Worm (Caenorhabditis elegans) whole organism, L1 larva: ENCODE results near the gene ZK470.14.
A peak's percentile ranks its signal among the peaks of the same experiment; 100 is the strongest.
"Not testable (repeated sequence)": the region's sequence is repeated elsewhere in the genome, so short reads cannot be mapped to it uniquely, and the experiment has no call there.

ENCODE experiments used
- C04F5.9 ChIP-seq: sonication (generic microtip); optimal IDR thresholded peaks from 2 replicates; lab custom pipeline; 2016; ENCODE audit warnings: missing genetic modification characterization, missing compliant biosample characterization
- C16A3.4 ChIP-seq: fragments of 150-350 bp; optimal IDR thresholded peaks from 2 replicates; lab custom pipeline; 2014; ENCODE audit warnings: missing biosample characterization, missing genetic modification characterization
- F16B12.6 ChIP-seq: fragments of 150-350 bp; optimal IDR thresholded peaks from 2 replicates; lab custom pipeline; 2014; ENCODE audit warnings: missing biosample characterization, missing genetic modification characterization
- Y116A8C.19 ChIP-seq: sonication (generic microtip); optimal IDR thresholded peaks from 2 replicates; lab custom pipeline; 2016; ENCODE audit warnings: missing compliant biosample characterization, missing genetic modification characterization, borderline replicate concordance
- aly-2 ChIP-seq: fragments of 150-350 bp; optimal IDR thresholded peaks from 2 replicates; lab custom pipeline; 2014; ENCODE audit warnings: missing biosample characterization, missing genetic modification characterization
- blmp-1 ChIP-seq: fragments of 150-350 bp; optimal IDR thresholded peaks from 2 replicates; lab custom pipeline; 2014; ENCODE audit warnings: missing biosample characterization, missing genetic modification characterization
- ceh-8 ChIP-seq: fragments of 200-800 bp; sonication (Bioruptor generic); optimal IDR thresholded peaks from 2 replicates; lab custom pipeline; 2018; ENCODE audit warnings: mild to moderate bottlenecking, missing genetic modification characterization, moderate library complexity, missing compliant biosample characterization
- ceh-88 ChIP-seq: fragments of 200-800 bp; sonication (Bioruptor generic); IDR thresholded peaks from 2 replicates; pipeline ENCODE4 v1.3.6; 2022; ENCODE audit warnings: missing genetic modification characterization, missing compliant biosample characterization
- dsc-1 ChIP-seq: sonication (generic microtip); optimal IDR thresholded peaks from 2 replicates; lab custom pipeline; 2016; ENCODE audit warnings: mild to moderate bottlenecking, missing genetic modification characterization, missing compliant biosample characterization
- efl-1 ChIP-seq, 4 experiments: fragments of 150-350 bp; optimal IDR thresholded peaks in 3 of 4; peaks in 1 of 4; 1 replicate in 1 of 4; 2 replicates in 3 of 4; lab custom pipeline; 2014; ENCODE audit warnings: missing biosample characterization in 2 of 4, missing genetic modification characterization in 2 of 4, missing genetic modification reagents in 2 of 4
- egl-13 ChIP-seq: sonication (generic microtip); optimal IDR thresholded peaks from 2 replicates; lab custom pipeline; 2016; ENCODE audit warnings: missing genotype, missing genetic modification reagents, missing genetic modification characterization, missing compliant biosample characterization
- elt-3 ChIP-seq, 6 experiments: fragments of 150-350 bp in 1 of 6; sonication (generic microtip); optimal IDR thresholded peaks; 2 replicates each; lab custom pipeline; 2017 to 2018; ENCODE audit warnings: missing biosample characterization in 6 of 6, missing genetic modification characterization in 6 of 6, inconsistent platforms in 1 of 6
- fkh-10 ChIP-seq: sonication (generic microtip); optimal IDR thresholded peaks from 2 replicates; lab custom pipeline; 2017; ENCODE audit warnings: missing biosample characterization, missing genetic modification reagents, missing genetic modification characterization
- grh-1 ChIP-seq: fragments of 200-800 bp; sonication (Bioruptor generic); IDR thresholded peaks from 2 replicates; pipeline ENCODE4 v1.3.6; 2022; ENCODE audit warnings: missing genetic modification reagents, missing genetic modification characterization, missing compliant biosample characterization
- hpl-2 ChIP-seq: fragments of 150-350 bp; optimal IDR thresholded peaks from 2 replicates; lab custom pipeline; 2014; ENCODE audit warnings: missing biosample characterization, missing genetic modification reagents, missing genetic modification characterization
- irx-1 ChIP-seq: sonication (generic microtip); optimal IDR thresholded peaks from 2 replicates; lab custom pipeline; 2016; ENCODE audit warnings: missing genetic modification characterization, missing compliant biosample characterization
- jun-1 ChIP-seq: fragments of 150-350 bp; optimal IDR thresholded peaks from 2 replicates; lab custom pipeline; 2014; ENCODE audit warnings: missing biosample characterization, missing genetic modification reagents, missing genetic modification characterization
- lin-13 ChIP-seq: fragments of 150-350 bp; optimal IDR thresholded peaks from 2 replicates; lab custom pipeline; 2014; ENCODE audit warnings: missing biosample characterization, missing genetic modification reagents, missing genetic modification characterization
- lin-14 ChIP-seq: fragments of 200-800 bp; sonication (Bioruptor generic); optimal IDR thresholded peaks from 2 replicates; lab custom pipeline; 2018; ENCODE audit warnings: mild to moderate bottlenecking, missing genetic modification characterization, moderate library complexity, missing compliant biosample characterization
- lir-3 ChIP-seq: sonication (generic microtip); optimal IDR thresholded peaks from 2 replicates; lab custom pipeline; 2016; ENCODE audit warnings: mild to moderate bottlenecking, missing genetic modification characterization, moderate library complexity, missing compliant biosample characterization; ENCODE audit not compliant: poor library complexity
- mdl-1 ChIP-seq, 2 experiments: fragments of 150-350 bp; optimal IDR thresholded peaks; 2 replicates each; lab custom pipeline; 2014 to 2017; ENCODE audit warnings: missing biosample characterization in 2 of 2, missing genetic modification characterization in 2 of 2, inconsistent platforms in 1 of 2
- nhr-20 ChIP-seq: sonication (generic microtip); optimal IDR thresholded peaks from 2 replicates; lab custom pipeline; 2016; ENCODE audit warnings: mild to moderate bottlenecking, missing genetic modification characterization, missing compliant biosample characterization
- nhr-28 ChIP-seq: fragments of 150-350 bp; optimal IDR thresholded peaks from 2 replicates; lab custom pipeline; 2014; ENCODE audit warnings: missing biosample characterization, missing genetic modification characterization
- nhr-47 ChIP-seq: sonication (generic microtip); optimal IDR thresholded peaks from 2 replicates; lab custom pipeline; 2016; ENCODE audit warnings: mild to moderate bottlenecking, missing genetic modification characterization, moderate library complexity, missing compliant biosample characterization
- nhr-71 ChIP-seq: sonication (generic microtip); optimal IDR thresholded peaks from 2 replicates; lab custom pipeline; 2016; ENCODE audit warnings: mild to moderate bottlenecking, missing genetic modification characterization, moderate library complexity, missing compliant biosample characterization
- nhr-77 ChIP-seq: fragments of 150-350 bp; optimal IDR thresholded peaks from 2 replicates; lab custom pipeline; 2014; ENCODE audit warnings: missing biosample characterization, missing genetic modification characterization
- nhr-85 ChIP-seq: sonication (generic microtip); peaks from one replicate; lab custom pipeline; 2016; ENCODE audit warnings: missing genetic modification characterization, inconsistent platforms, missing compliant biosample characterization
- nhr-90 ChIP-seq: sonication (generic microtip); optimal IDR thresholded peaks from 2 replicates; lab custom pipeline; 2016; ENCODE audit warnings: mild to moderate bottlenecking, missing genetic modification characterization, missing compliant biosample characterization; ENCODE audit not compliant: poor library complexity
- pqm-1 ChIP-seq: sonication (generic microtip); optimal IDR thresholded peaks from 3 replicates; lab custom pipeline; 2017; ENCODE audit warnings: missing biosample characterization, missing genetic modification characterization
- snu-23 ChIP-seq: sonication (generic microtip); optimal IDR thresholded peaks from 2 replicates; lab custom pipeline; 2016; ENCODE audit warnings: missing genetic modification characterization, missing compliant biosample characterization
- sptf-1 ChIP-seq: fragments of 150-350 bp; optimal IDR thresholded peaks from 2 replicates; lab custom pipeline; 2014; ENCODE audit warnings: missing biosample characterization, missing genetic modification characterization
- sup-37 ChIP-seq: fragments of 200-800 bp; sonication (Bioruptor generic); optimal IDR thresholded peaks from 2 replicates; lab custom pipeline; 2018; ENCODE audit warnings: mild to moderate bottlenecking, missing genetic modification characterization, missing compliant biosample characterization
- tlp-1 ChIP-seq: fragments of 150-350 bp; optimal IDR thresholded peaks from 2 replicates; lab custom pipeline; 2014; ENCODE audit warnings: missing biosample characterization, missing genetic modification characterization
- unc-130 ChIP-seq: fragments of 150-350 bp; optimal IDR thresholded peaks from 2 replicates; lab custom pipeline; 2017; ENCODE audit warnings: missing biosample characterization, missing genetic modification characterization, inconsistent platforms
- unc-86 ChIP-seq: sonication (generic microtip); optimal IDR thresholded peaks from 2 replicates; lab custom pipeline; 2016; ENCODE audit warnings: missing genetic modification characterization, missing compliant biosample characterization
- xbp-1 ChIP-seq: sonication (generic microtip); optimal IDR thresholded peaks from 2 replicates; lab custom pipeline; 2016; ENCODE audit warnings: missing genetic modification characterization, missing compliant biosample characterization
- zip-4 ChIP-seq: fragments of 200-800 bp; sonication (Bioruptor generic); optimal IDR thresholded peaks from 2 replicates; lab custom pipeline; 2018; ENCODE audit warnings: mild to moderate bottlenecking, missing genetic modification characterization, moderate library complexity, missing compliant biosample characterization

Gene ZK470.14

DNA sequence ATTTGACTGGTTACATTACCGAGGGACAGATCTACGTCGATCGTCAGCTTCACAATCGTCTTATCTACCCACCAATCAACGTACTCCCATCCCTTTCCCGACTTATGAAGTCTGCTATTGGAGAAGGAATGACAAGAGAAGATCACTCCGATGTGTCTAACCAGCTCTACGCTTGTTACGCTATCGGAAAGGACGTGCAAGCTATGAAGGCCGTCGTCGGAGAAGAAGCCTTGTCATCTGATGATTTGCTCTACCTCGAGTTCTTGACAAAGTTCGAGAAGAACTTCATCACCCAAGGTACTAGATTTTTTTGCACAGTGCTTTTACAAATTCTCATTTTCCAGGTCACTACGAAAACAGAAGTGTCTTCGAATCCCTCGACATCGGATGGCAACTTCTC lies 25.0 kb downstream of the ZK470.14 start:
- TF ChIP-seq dsc-1 (tag; lab: Kevin White, UChicago) (no peak), jun-1 (tag; lab: Kevin White, UChicago) (no peak), sptf-1 (tag; lab: Kevin White, UChicago) (no peak), nhr-77 (tag; lab: Kevin White, UChicago) (no peak), blmp-1 (tag; lab: Kevin White, UChicago) (no peak), nhr-85 (tag; lab: Kevin White, UChicago) (peak; percentile 16)

DNA sequence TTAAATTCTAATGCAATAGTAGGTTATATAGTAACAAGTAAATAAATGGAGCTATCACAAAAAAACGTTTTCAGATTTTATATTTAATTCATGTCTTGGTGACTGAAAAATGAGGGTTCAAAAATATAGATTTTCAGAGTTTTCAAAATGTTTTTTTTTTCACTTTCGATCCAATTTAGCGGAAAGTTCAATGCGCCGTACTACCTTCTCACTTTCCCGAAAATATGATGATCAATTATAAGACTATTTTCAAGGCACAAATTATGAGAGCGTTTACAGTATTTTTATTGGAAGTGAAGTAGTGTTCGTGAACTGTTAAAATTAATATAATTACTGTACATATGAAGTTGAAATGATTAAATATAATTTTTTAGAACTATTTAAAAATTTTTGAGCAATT lies 25.8 kb downstream of the ZK470.14 start:
- TF ChIP-seq aly-2 (tag; lab: Kevin White, UChicago) (peak; percentile 83), egl-13 (tag; lab: Kevin White, UChicago) (no peak), ceh-88 (peak; percentile 14; the same call in 1 of the 2 replicates), hpl-2 (GFP tag; lab: Kevin White, UChicago) (no peak), fkh-10 (GFP tag; lab: Kevin White, UChicago) (no peak), snu-23 (GFP tag; lab: Kevin White, UChicago) (peak; percentile 5), lin-13 (GFP tag; lab: Kevin White, UChicago) (peak; percentile 2), nhr-90 (tag; lab: Kevin White, UChicago) (peak; percentile 23), nhr-71 (tag; lab: Kevin White, UChicago) (peak; percentile 10), nhr-28 (tag; lab: Kevin White, UChicago) (no peak)

ce11 chrX:4196431-4196830 lies 29.2 kb downstream of the ZK470.14 start, which contains the start of gene F20B6.4:
Gene F20B6.4, minus strand, starts transcription at chrX:4196531.
- TF ChIP-seq nhr-90 (tag; lab: Kevin White, UChicago) (no peak), lin-14 (GFP tag; lab: Kevin White, UChicago) (peak; percentile 42)

DNA sequence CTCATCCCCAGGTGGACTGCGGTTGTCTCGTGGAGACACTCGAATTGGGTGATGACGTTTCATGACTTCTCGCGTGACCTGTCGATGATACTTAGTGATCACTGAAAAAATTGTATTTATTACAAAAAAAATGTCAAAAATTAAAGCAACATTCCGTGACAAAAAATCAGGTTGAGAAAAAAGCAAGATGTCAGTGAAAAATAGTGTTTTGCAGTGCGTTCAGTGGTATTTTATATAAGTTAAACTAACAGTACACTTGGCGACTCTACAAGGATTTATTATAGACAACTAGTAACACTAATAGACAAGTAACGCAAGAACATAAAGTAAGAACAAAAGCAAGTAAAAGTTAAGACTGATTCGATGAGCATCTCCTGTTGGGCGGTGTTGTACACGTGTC lies 32.6 kb downstream of the ZK470.14 start, which contains the start of gene F20B6.5:
Gene F20B6.5, minus strand, starts transcription at position 101 of the 400 bp plus-strand sequence.
- not testable (repeated sequence) for TF ChIP-seq tlp-1 (tag; lab: Kevin White, UChicago); elt-3 (tag; optimal IDR thresholded peaks at IDR 0.05; lab: Kevin White, UChicago); pqm-1 (tag; lab: Kevin White, UChicago)

DNA sequence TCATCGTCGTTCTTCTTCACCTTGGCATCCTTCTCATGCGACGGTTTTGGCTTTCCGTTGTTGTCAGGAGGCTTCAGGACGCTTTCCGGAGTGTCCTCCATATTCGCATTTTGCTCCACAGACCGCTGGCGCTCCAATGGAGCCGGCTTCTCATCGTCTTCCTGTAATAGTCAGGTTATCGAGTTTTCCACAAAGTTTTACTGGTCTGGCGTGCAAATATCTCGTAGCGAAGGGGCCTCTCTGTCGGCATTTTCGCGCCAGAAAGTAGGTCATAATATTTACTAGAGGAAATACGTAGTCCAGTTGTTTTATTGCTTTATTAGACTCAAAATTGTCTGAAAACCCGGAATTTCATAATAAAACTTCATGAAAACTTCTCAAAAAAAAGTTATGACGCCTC lies 34.9 kb downstream of the ZK470.14 start, which contains the start of gene F20B6.6:
Gene F20B6.6, minus strand, starts transcription at position 101 of the 400 bp plus-strand sequence.
- TF ChIP-seq efl-1 (optimal IDR thresholded peaks at IDR 0.05; lab: Kevin White, UChicago); efl-1 (GFP tag; optimal IDR thresholded peaks at IDR 0.05 in 1 of 2; lab: Kevin White, UChicago); jun-1 (tag; lab: Kevin White, UChicago); sptf-1 (tag; lab: Kevin White, UChicago): not testable (repeated sequence)

- not testable (repeated sequence) for TF ChIP-seq C04F5.9 (tag; lab: Kevin White, UChicago); mdl-1 (tag; optimal IDR thresholded peaks at IDR 0.05; lab: Kevin White, UChicago); F16B12.6 (tag; lab: Kevin White, UChicago)
Measured at ce11 chrX:4207385-4207784, 40.1 kb downstream of the ZK470.14 start, which contains the start of gene F20B6.9. Gene F20B6.9, minus strand, starts transcription at chrX:4207485.

- peak in 1 of 2 experiments; percentile 38 for TF ChIP-seq mdl-1 (tag; optimal IDR thresholded peaks at IDR 0.05; lab: Kevin White, UChicago)
- TF ChIP-seq pqm-1 (tag; lab: Kevin White, UChicago), result no peak
- no peak for TF ChIP-seq irx-1 (tag; lab: Kevin White, UChicago)
- TF ChIP-seq grh-1, result 0 out of 2 replicates have a peak, but pooled peaks have one; percentile 33
- TF ChIP-seq sup-37 (GFP tag; lab: Kevin White, UChicago), result no peak
- TF ChIP-seq zip-4 (GFP tag; lab: Kevin White, UChicago), result peak; percentile 8
- TF ChIP-seq unc-86, result no peak
- TF ChIP-seq nhr-47, result no peak
- TF ChIP-seq unc-130 (tag; lab: Kevin White, UChicago), result no peak
- TF ChIP-seq xbp-1 (tag; lab: Kevin White, UChicago), result no peak
- no peak for TF ChIP-seq Y116A8C.19 (tag; lab: Kevin White, UChicago)
- no peak for TF ChIP-seq nhr-20 (tag; lab: Kevin White, UChicago)
- no peak for TF ChIP-seq lin-13 (GFP tag; lab: Kevin White, UChicago)
- peak; percentile 29 for TF ChIP-seq C16A3.4 (tag; lab: Kevin White, UChicago)
- no peak for TF ChIP-seq egl-13 (tag; lab: Kevin White, UChicago)
- peak; percentile 22 for TF ChIP-seq lir-3 (tag; lab: Kevin White, UChicago)
- TF ChIP-seq jun-1 (tag; lab: Kevin White, UChicago), result peak; percentile 74
- TF ChIP-seq nhr-90 (tag; lab: Kevin White, UChicago), result peak; percentile 50
- TF ChIP-seq nhr-71 (tag; lab: Kevin White, UChicago), result no peak
- no peak for TF ChIP-seq ceh-8 (GFP tag; lab: Kevin White, UChicago)
Measured at ce11 chrX:4208495-4208894, 41.2 kb downstream of the ZK470.14 start.
